Worm (Caenorhabditis elegans) whole organism, L4 larva: ENCODE results near the gene F13B12.1.

Experiments
- F44E2.7 ChIP-seq: fragments of 200-800 bp; sonication (Bioruptor generic); IDR thresholded peaks from 2 replicates; pipeline ENCODE4 v2.1.2; 2022; ENCODE audit warnings: missing genetic modification characterization, missing compliant biosample characterization
- F49E8.2 ChIP-seq: sonication (generic microtip); optimal IDR thresholded peaks from 2 replicates; lab custom pipeline; 2016; ENCODE audit warnings: missing compliant biosample characterization, mild to moderate bottlenecking, missing genetic modification characterization, borderline replicate concordance
- T20F7.1 ChIP-seq: fragments of 200-800 bp; sonication (Bioruptor generic); optimal IDR thresholded peaks from 2 replicates; lab custom pipeline; 2018; ENCODE audit warnings: mild to moderate bottlenecking, missing genetic modification characterization, missing compliant biosample characterization
- Y5F2A.4 ChIP-seq: fragments of 200-800 bp; sonication (Bioruptor generic); optimal IDR thresholded peaks from 2 replicates; lab custom pipeline; 2018; ENCODE audit warnings: mild to moderate bottlenecking, missing genetic modification characterization, missing compliant biosample characterization
- ZK337.2 ChIP-seq: fragments of 200-800 bp; sonication (Bioruptor generic); IDR thresholded peaks from 2 replicates; pipeline ENCODE4 v1.3.6; 2022; ENCODE audit warnings: missing genetic modification reagents, missing genetic modification characterization, missing compliant biosample characterization
- ZK546.5 ChIP-seq, 2 experiments: sonication (generic microtip); optimal IDR thresholded peaks; 2 replicates each; lab custom pipeline; 2017; ENCODE audit warnings: missing biosample characterization in 2 of 2, missing genetic modification characterization in 2 of 2
- aha-1 ChIP-seq: fragments of 150-350 bp; peaks from one replicate; lab custom pipeline; 2014; ENCODE audit warnings: missing biosample characterization, missing genetic modification characterization
- ceh-44 ChIP-seq: fragments of 200-800 bp; sonication (Bioruptor generic); IDR thresholded peaks from 2 replicates; pipeline ENCODE4 v1.3.6; 2022; ENCODE audit warnings: missing genetic modification reagents, missing genetic modification characterization, missing compliant biosample characterization
- daf-16 ChIP-seq, 3 experiments: sonication (generic microtip); optimal IDR thresholded peaks; 2 replicates each; lab custom pipeline; 2016 to 2017; ENCODE audit warnings: missing genetic modification characterization in 3 of 3, missing genetic modification reagents in 3 of 3, mild to moderate bottlenecking in 2 of 3, missing compliant biosample characterization in 2 of 3, missing biosample characterization in 1 of 3, moderate library complexity in 1 of 3
- egl-27 ChIP-seq: sonication (generic microtip); optimal IDR thresholded peaks from 3 replicates; lab custom pipeline; 2017; ENCODE audit warnings: missing biosample characterization, missing genetic modification reagents, missing genetic modification characterization
- egl-43 ChIP-seq: fragments of 200-800 bp; sonication (Bioruptor generic); IDR thresholded peaks from 2 replicates; pipeline ENCODE4 v1.3.6; 2022; ENCODE audit warnings: missing genetic modification reagents, missing genetic modification characterization, missing compliant biosample characterization
- fkh-10 ChIP-seq: fragments of 150-350 bp; optimal IDR thresholded peaks from 2 replicates; lab custom pipeline; 2014; ENCODE audit warnings: missing biosample characterization, missing genetic modification reagents, missing genetic modification characterization
- hif-1 ChIP-seq, 2 experiments: sonication (generic microtip); optimal IDR thresholded peaks; 2 replicates each; lab custom pipeline; 2016 to 2017; ENCODE audit warnings: missing compliant biosample characterization in 2 of 2, missing genetic modification characterization in 2 of 2, missing genetic modification reagents in 2 of 2, missing genotype in 2 of 2, mild to moderate bottlenecking in 1 of 2
- hlh-30 ChIP-seq: sonication (generic microtip); optimal IDR thresholded peaks from 2 replicates; lab custom pipeline; 2017; ENCODE audit warnings: antibody characterized with exemption, mild to moderate bottlenecking, missing genetic modification characterization, missing compliant biosample characterization; ENCODE audit not compliant: insufficient read depth
- hmg-1.1 ChIP-seq: fragments of 200-800 bp; sonication (Bioruptor generic); IDR thresholded peaks from 2 replicates; pipeline ENCODE4 v1.3.6; 2022; ENCODE audit warnings: missing genetic modification reagents, missing genetic modification characterization, missing compliant biosample characterization
- lin-1 ChIP-seq: fragments of 200-800 bp; sonication (Bioruptor generic); IDR thresholded peaks from 2 replicates; pipeline ENCODE4 v1.3.6; 2022; ENCODE audit warnings: missing genetic modification reagents, missing genetic modification characterization, missing compliant biosample characterization
- lin-15B ChIP-seq: fragments of 150-350 bp; sonication (generic microtip); optimal IDR thresholded peaks from 3 replicates; lab custom pipeline; 2014; ENCODE audit warnings: missing biosample characterization, missing genetic modification characterization
- lir-3 ChIP-seq: sonication (generic microtip); optimal IDR thresholded peaks from 2 replicates; lab custom pipeline; 2016; ENCODE audit warnings: mild to moderate bottlenecking, missing genetic modification characterization, missing compliant biosample characterization
- madf-5 ChIP-seq, 2 experiments: fragments of 200-800 bp; sonication (Bioruptor generic); IDR thresholded peaks; 2 replicates each; pipeline ENCODE4 v1.3.6; 2022; ENCODE audit warnings: missing compliant biosample characterization in 2 of 2, missing genetic modification characterization in 2 of 2
- madf-9 ChIP-seq: fragments of 200-800 bp; sonication (Bioruptor generic); conservative IDR thresholded peaks from 2 replicates; pipeline ENCODE4 v1.3.6; 2022; ENCODE audit warnings: missing genetic modification reagents, missing genetic modification characterization, missing compliant biosample characterization
- nhr-10 ChIP-seq: fragments of 150-350 bp; optimal IDR thresholded peaks from 2 replicates; lab custom pipeline; 2014; ENCODE audit warnings: missing biosample characterization, missing genetic modification characterization
- nhr-25 ChIP-seq: sonication (generic microtip); optimal IDR thresholded peaks from 2 replicates; lab custom pipeline; 2017; ENCODE audit warnings: missing genetic modification characterization, mild to moderate bottlenecking, missing compliant biosample characterization, antibody characterized with exemption, moderate library complexity, borderline replicate concordance; ENCODE audit not compliant: insufficient read depth
- nhr-28 ChIP-seq: fragments of 150-350 bp; optimal IDR thresholded peaks from 2 replicates; lab custom pipeline; 2014; ENCODE audit warnings: missing biosample characterization, missing genetic modification characterization
- nhr-41 ChIP-seq: fragments of 200-800 bp; sonication (Bioruptor generic); IDR thresholded peaks from 2 replicates; pipeline ENCODE4 v1.3.6; 2022; ENCODE audit warnings: missing genetic modification reagents, missing genetic modification characterization, missing compliant biosample characterization
- nhr-42 ChIP-seq: fragments of 200-800 bp; sonication (Bioruptor generic); IDR thresholded peaks from 2 replicates; pipeline ENCODE4 v1.3.6; 2022; ENCODE audit warnings: missing genetic modification characterization, missing compliant biosample characterization
- nhr-77 ChIP-seq: fragments of 150-350 bp; optimal IDR thresholded peaks from 2 replicates; lab custom pipeline; 2014; ENCODE audit warnings: missing biosample characterization, missing genetic modification characterization
- pha-4 ChIP-seq, 2 experiments: fragments of 150-350 bp in 1 of 2; fragments of 200-800 bp in 1 of 2; sonication (Bioruptor generic) in 1 of 2; IDR thresholded peaks in 1 of 2; optimal IDR thresholded peaks in 1 of 2; 2 replicates each; pipeline versions ENCODE4 v1.3.6 to Lab custom; 2014 to 2022; ENCODE audit warnings: missing genetic modification characterization in 2 of 2, missing genetic modification reagents in 2 of 2, missing biosample characterization in 1 of 2, missing compliant biosample characterization in 1 of 2
- pqm-1 ChIP-seq: sonication (generic microtip); optimal IDR thresholded peaks from 2 replicates; lab custom pipeline; 2017; ENCODE audit warnings: missing biosample characterization, missing genetic modification characterization
- snpc-1.2 ChIP-seq: fragments of 200-800 bp; sonication (Bioruptor generic); IDR thresholded peaks from 2 replicates; pipeline ENCODE4 v1.3.6; 2022; ENCODE audit warnings: missing genetic modification reagents, missing genetic modification characterization, missing compliant biosample characterization
- tra-1 ChIP-seq: fragments of 200-800 bp; sonication (Bioruptor generic); IDR thresholded peaks from 2 replicates; pipeline ENCODE4 v1.3.6; 2022; ENCODE audit warnings: missing genetic modification reagents, missing genetic modification characterization, missing compliant biosample characterization
- unc-130 ChIP-seq: sonication (generic microtip); optimal IDR thresholded peaks from 2 replicates; lab custom pipeline; 2016; ENCODE audit warnings: missing genetic modification reagents, missing genetic modification characterization, missing compliant biosample characterization
- vab-7 ChIP-seq: fragments of 200-800 bp; sonication (Bioruptor generic); IDR thresholded peaks from 2 replicates; pipeline ENCODE4 v1.3.6; 2022; ENCODE audit warnings: missing genetic modification reagents, missing genetic modification characterization, missing compliant biosample characterization
- zfp-2 ChIP-seq: sonication (generic microtip); optimal IDR thresholded peaks from 2 replicates; lab custom pipeline; 2016; ENCODE audit warnings: mild to moderate bottlenecking, missing genetic modification characterization, missing compliant biosample characterization
- zip-2 ChIP-seq: fragments of 150-350 bp; optimal IDR thresholded peaks from 2 replicates; lab custom pipeline; 2014; ENCODE audit warnings: missing biosample characterization, missing genetic modification characterization
- ztf-7 ChIP-seq: fragments of 150-350 bp; optimal IDR thresholded peaks from 2 replicates; lab custom pipeline; 2014; ENCODE audit warnings: missing biosample characterization, missing genetic modification characterization

Gene F13B12.1

ce11 chrIV:10437114-10437513 lies 12.7 kb upstream of the F13B12.1 start:
- no peak for TF ChIP-seq T20F7.1 (GFP tag; lab: Kevin White, UChicago)
- no peak for TF ChIP-seq ZK546.5 (tag; optimal IDR thresholded peaks at IDR 0.05; lab: Kevin White, UChicago)
- TF ChIP-seq ztf-7 (tag; lab: Kevin White, UChicago): no peak
- TF ChIP-seq hmg-1.1 (GFP tag; lab: Robert Waterston, UW): no peak
- no peak for TF ChIP-seq lin-1 (GFP tag; lab: Robert Waterston, UW)
- TF ChIP-seq nhr-28: no peak
- TF ChIP-seq Y5F2A.4 (GFP tag; lab: Kevin White, UChicago): no peak
- TF ChIP-seq zip-2: no peak
- no peak for TF ChIP-seq lin-15B
- no peak for TF ChIP-seq tra-1
- TF ChIP-seq ZK337.2 (GFP tag; lab: Robert Waterston, UW): no peak
- TF ChIP-seq egl-27 (tag; lab: Kevin White, UChicago): no peak
- TF ChIP-seq snpc-1.2 (GFP tag; lab: Robert Waterston, UW): no peak

ce11 chrIV:10436401-10436800 lies 12.0 kb upstream of the F13B12.1 start, which contains the start of gene ins-1:
TSS of gene ins-1 (plus strand) at chrIV:10436701.
- TF ChIP-seq pha-4 (GFP tag; IDR thresholded peaks at IDR 0.05; lab: Robert Waterston, UW) (no peak), pha-4 (tag; optimal IDR thresholded peaks at IDR 0.05; lab: Kevin White, UChicago) (no peak), F44E2.7 (GFP tag; lab: Robert Waterston, UW) (no peak), zfp-2 (tag; lab: Kevin White, UChicago) (no peak), F49E8.2 (no peak), nhr-10 (tag; lab: Kevin White, UChicago) (no peak), madf-9 (no peak), unc-130 (GFP tag; lab: Kevin White, UChicago) (no peak), ZK337.2 (GFP tag; lab: Robert Waterston, UW) (no peak), aha-1 (no peak), nhr-25 (no peak), zip-2 (no peak), nhr-41 (GFP tag; lab: Robert Waterston, UW) (no peak), madf-5 (GFP tag; IDR thresholded peaks at IDR 0.05; lab: Robert Waterston, UW) (no peak), lir-3 (tag; lab: Kevin White, UChicago) (no peak), ceh-44 (GFP tag; lab: Robert Waterston, UW) (no peak), hif-1 (tag; optimal IDR thresholded peaks at IDR 0.05; lab: Kevin White, UChicago) (no peak)

- TF ChIP-seq nhr-42: no peak
- no peak for TF ChIP-seq ZK337.2 (GFP tag; lab: Robert Waterston, UW)
- TF ChIP-seq aha-1: peak; percentile 56
- no peak for TF ChIP-seq fkh-10 (GFP tag; lab: Kevin White, UChicago)
- TF ChIP-seq egl-43 (GFP tag; lab: Robert Waterston, UW): no peak
- TF ChIP-seq nhr-77 (tag; lab: Kevin White, UChicago): no peak
- no peak for TF ChIP-seq nhr-41 (GFP tag; lab: Robert Waterston, UW)
Measured at ce11 chrIV:10430507-10430906, 6.1 kb upstream of the F13B12.1 start.

ce11 chrIV:10429129-10429528 lies 4.7 kb upstream of the F13B12.1 start, which contains the start of gene F13B12.2:
TSS of gene F13B12.2 (minus strand) at chrIV:10429130.
- TF ChIP-seq pqm-1 (tag; lab: Kevin White, UChicago) (peak; percentile 15), daf-16 (GFP tag; optimal IDR thresholded peaks at IDR 0.05; lab: Kevin White, UChicago) (no peak), daf-16 (tag; optimal IDR thresholded peaks at IDR 0.05; lab: Kevin White, UChicago) (peak; percentile 50), F44E2.7 (GFP tag; lab: Robert Waterston, UW) (no peak), hlh-30 (tag; lab: Kevin White, UChicago) (peak; percentile 24), nhr-28 (peak; percentile 29), vab-7 (GFP tag; lab: Robert Waterston, UW) (no peak)
